Worm (Caenorhabditis elegans) whole organism, late embryonic: Measurements from ENCODE around the gene dnj-25.

Source experiments
- K09A11.1 ChIP-seq: sonication (generic microtip); optimal IDR thresholded peaks from 2 replicates; lab custom pipeline; 2017; ENCODE audit warnings: antibody characterized with exemption, mild to moderate bottlenecking, missing genetic modification characterization, missing compliant biosample characterization; ENCODE audit not compliant: insufficient read depth
- T23F11.4 ChIP-seq: fragments of 200-800 bp; sonication (Bioruptor generic); optimal IDR thresholded peaks from 2 replicates; lab custom pipeline; 2018; ENCODE audit warnings: mild to moderate bottlenecking, missing genetic modification characterization, missing compliant biosample characterization
- Y22D7AL.16 ChIP-seq: sonication (generic microtip); optimal IDR thresholded peaks from 2 replicates; lab custom pipeline; 2016; ENCODE audit warnings: missing genetic modification characterization, missing compliant biosample characterization
- ama-1 ChIP-seq: fragments of 150-350 bp; optimal IDR thresholded peaks from 2 replicates; lab custom pipeline; 2014
- ceh-18 ChIP-seq: sonication (generic microtip); optimal IDR thresholded peaks from 2 replicates; lab custom pipeline; 2016; ENCODE audit warnings: missing genetic modification characterization, missing compliant biosample characterization
- ceh-2 ChIP-seq: sonication (generic microtip); optimal IDR thresholded peaks from 2 replicates; lab custom pipeline; 2016; ENCODE audit warnings: missing genotype, missing genetic modification characterization, missing compliant biosample characterization
- ceh-24 ChIP-seq: sonication (generic microtip); optimal IDR thresholded peaks from 2 replicates; lab custom pipeline; 2016; ENCODE audit warnings: mild to moderate bottlenecking, missing genetic modification characterization, missing compliant biosample characterization
- ceh-30 ChIP-seq: fragments of 150-350 bp; optimal IDR thresholded peaks from 2 replicates; lab custom pipeline; 2014; ENCODE audit warnings: missing biosample characterization, missing genetic modification characterization
- ceh-31 ChIP-seq: sonication (generic microtip); optimal IDR thresholded peaks from 2 replicates; lab custom pipeline; 2016; ENCODE audit warnings: missing genetic modification characterization, missing compliant biosample characterization
- ceh-34 ChIP-seq: sonication (generic microtip); optimal IDR thresholded peaks from 2 replicates; lab custom pipeline; 2016; ENCODE audit warnings: mild to moderate bottlenecking, missing genetic modification characterization, missing compliant biosample characterization
- ceh-45 ChIP-seq: fragments of 200-800 bp; sonication (Bioruptor generic); IDR thresholded peaks from 2 replicates; pipeline ENCODE4 v1.3.6; 2022; ENCODE audit warnings: missing genetic modification reagents, missing genetic modification characterization, missing compliant biosample characterization
- che-1 ChIP-seq: sonication (generic microtip); optimal IDR thresholded peaks from 2 replicates; lab custom pipeline; 2016; ENCODE audit warnings: mild to moderate bottlenecking, missing genetic modification characterization, missing compliant biosample characterization
- dmd-4 ChIP-seq: sonication (generic microtip); optimal IDR thresholded peaks from 2 replicates; lab custom pipeline; 2016; ENCODE audit warnings: borderline replicate concordance, missing genetic modification characterization, missing compliant biosample characterization
- dve-1 ChIP-seq: sonication (generic microtip); optimal IDR thresholded peaks from 2 replicates; lab custom pipeline; 2017; ENCODE audit warnings: antibody characterized with exemption, mild to moderate bottlenecking, missing genetic modification characterization, missing compliant biosample characterization
- elt-2 ChIP-seq: sonication (generic microtip); optimal IDR thresholded peaks from 2 replicates; lab custom pipeline; 2016; ENCODE audit warnings: missing genetic modification reagents, missing genetic modification characterization, missing compliant biosample characterization
- ets-4 ChIP-seq: sonication (generic microtip); optimal IDR thresholded peaks from 2 replicates; lab custom pipeline; 2016; ENCODE audit warnings: missing genetic modification characterization, missing compliant biosample characterization
- eyg-1 ChIP-seq: sonication (generic microtip); optimal IDR thresholded peaks from 2 replicates; lab custom pipeline; 2016; ENCODE audit warnings: missing genotype, missing genetic modification characterization, missing compliant biosample characterization
- fax-1 ChIP-seq: sonication (generic microtip); optimal IDR thresholded peaks from 2 replicates; lab custom pipeline; 2016; ENCODE audit warnings: missing genotype, missing genetic modification characterization, missing compliant biosample characterization
- fkh-10 ChIP-seq: fragments of 150-350 bp; optimal IDR thresholded peaks from 2 replicates; lab custom pipeline; 2014; ENCODE audit warnings: missing biosample characterization, missing genetic modification reagents, missing genetic modification characterization
- fkh-6 ChIP-seq: sonication (generic microtip); optimal IDR thresholded peaks from 2 replicates; lab custom pipeline; 2016; ENCODE audit warnings: missing genetic modification characterization, missing compliant biosample characterization
- gmeb-2 ChIP-seq: sonication (generic microtip); optimal IDR thresholded peaks from 2 replicates; lab custom pipeline; 2016; ENCODE audit warnings: missing genetic modification characterization, inconsistent platforms, missing compliant biosample characterization
- hlh-13 ChIP-seq: fragments of 200-800 bp; sonication (Bioruptor generic); optimal IDR thresholded peaks from 2 replicates; lab custom pipeline; 2018; ENCODE audit warnings: mild to moderate bottlenecking, missing genetic modification characterization, missing compliant biosample characterization
- hlh-15 ChIP-seq: sonication (generic microtip); optimal IDR thresholded peaks from 2 replicates; lab custom pipeline; 2016; ENCODE audit warnings: missing genetic modification characterization, missing compliant biosample characterization
- hlh-30 ChIP-seq: sonication (generic microtip); optimal IDR thresholded peaks from 2 replicates; lab custom pipeline; 2017; ENCODE audit warnings: antibody characterized with exemption, missing genetic modification characterization, missing compliant biosample characterization; ENCODE audit not compliant: insufficient read depth
- hlh-6 ChIP-seq: sonication (generic microtip); optimal IDR thresholded peaks from 2 replicates; lab custom pipeline; 2016; ENCODE audit warnings: missing genotype, missing genetic modification characterization, missing compliant biosample characterization
- lim-6 ChIP-seq: sonication (generic microtip); optimal IDR thresholded peaks from 2 replicates; lab custom pipeline; 2016; ENCODE audit warnings: missing genetic modification characterization, missing compliant biosample characterization
- lin-11 ChIP-seq: fragments of 200-800 bp; sonication (Bioruptor generic); optimal IDR thresholded peaks from 2 replicates; lab custom pipeline; 2018; ENCODE audit warnings: mild to moderate bottlenecking, missing genetic modification characterization, missing compliant biosample characterization
- madf-2 ChIP-seq: sonication (generic microtip); optimal IDR thresholded peaks from 2 replicates; lab custom pipeline; 2017; ENCODE audit warnings: missing genetic modification characterization, missing compliant biosample characterization
- nfya-1 ChIP-seq: sonication (generic microtip); optimal IDR thresholded peaks from 2 replicates; lab custom pipeline; 2017; ENCODE audit warnings: missing genetic modification characterization, mild to moderate bottlenecking, missing compliant biosample characterization, antibody characterized with exemption, moderate library complexity
- nhr-11 ChIP-seq: fragments of 150-350 bp; optimal IDR thresholded peaks from 2 replicates; lab custom pipeline; 2014; ENCODE audit warnings: missing biosample characterization, missing genetic modification characterization
- npax-4 ChIP-seq: sonication (generic microtip); optimal IDR thresholded peaks from 2 replicates; lab custom pipeline; 2016; ENCODE audit warnings: missing genetic modification characterization, missing compliant biosample characterization
- odd-2 ChIP-seq: sonication (generic microtip); optimal IDR thresholded peaks from 2 replicates; lab custom pipeline; 2017; ENCODE audit warnings: antibody characterized with exemption, mild to moderate bottlenecking, missing genetic modification characterization, missing compliant biosample characterization
- pat-9 ChIP-seq: fragments of 200-800 bp; sonication (Bioruptor generic); optimal IDR thresholded peaks from 2 replicates; lab custom pipeline; 2018; ENCODE audit warnings: mild to moderate bottlenecking, missing genetic modification characterization, moderate library complexity, missing compliant biosample characterization
- pha-2 ChIP-seq: sonication (generic microtip); optimal IDR thresholded peaks from 2 replicates; lab custom pipeline; 2017; ENCODE audit warnings: mild to moderate bottlenecking, missing genetic modification characterization, missing compliant biosample characterization
- pha-4 ChIP-seq: fragments of 150-350 bp; optimal IDR thresholded peaks from 2 replicates; lab custom pipeline; 2018; ENCODE audit warnings: missing biosample characterization, missing genetic modification reagents, missing genetic modification characterization
- pqm-1 ChIP-seq: sonication (generic microtip); optimal IDR thresholded peaks from 2 replicates; lab custom pipeline; 2016; ENCODE audit warnings: missing genetic modification characterization, missing compliant biosample characterization
- ref-2 ChIP-seq: sonication (generic microtip); optimal IDR thresholded peaks from 2 replicates; lab custom pipeline; 2016; ENCODE audit warnings: missing genetic modification characterization, missing compliant biosample characterization
- rnt-1 ChIP-seq: sonication (generic microtip); optimal IDR thresholded peaks from 2 replicates; lab custom pipeline; 2016; ENCODE audit warnings: missing genetic modification characterization, missing compliant biosample characterization
- sox-4 ChIP-seq: sonication (generic microtip); optimal IDR thresholded peaks from 2 replicates; lab custom pipeline; 2017; ENCODE audit warnings: mild to moderate bottlenecking, missing genetic modification characterization, inconsistent platforms, missing compliant biosample characterization
- syd-9 ChIP-seq: sonication (generic microtip); optimal IDR thresholded peaks from 2 replicates; lab custom pipeline; 2016; ENCODE audit warnings: mild to moderate bottlenecking, missing genetic modification characterization, moderate library complexity, missing compliant biosample characterization
- unc-42 ChIP-seq: sonication (generic microtip); optimal IDR thresholded peaks from 2 replicates; lab custom pipeline; 2016; ENCODE audit warnings: missing genotype, missing genetic modification characterization, missing compliant biosample characterization
- unc-55 ChIP-seq: sonication (generic microtip); optimal IDR thresholded peaks from 2 replicates; lab custom pipeline; 2017; ENCODE audit warnings: missing biosample characterization, missing genetic modification reagents, missing genetic modification characterization

Gene dnj-25

DNA sequence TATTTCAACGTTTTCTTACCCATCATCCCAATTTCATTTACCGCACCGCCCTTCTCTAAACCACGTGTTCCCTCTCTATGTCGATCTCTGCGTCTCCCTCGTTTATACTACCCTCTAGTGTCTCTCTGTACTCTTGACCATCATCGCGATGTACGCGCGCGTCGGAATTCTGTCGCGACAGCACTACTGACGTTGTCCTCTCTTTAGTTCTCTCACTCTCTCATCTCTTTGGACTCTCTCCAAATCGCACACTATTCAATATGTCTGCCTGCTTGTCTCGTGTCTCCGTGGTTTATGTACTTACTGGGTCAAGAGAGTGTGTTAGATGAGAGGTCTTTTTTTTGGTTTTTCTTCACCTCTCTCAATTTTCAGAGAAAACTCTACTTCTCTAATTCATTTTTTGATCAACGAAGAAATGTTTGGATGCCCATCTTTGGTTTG is 34.1 kb upstream of the dnj-25 start (continued):
- TF ChIP-seq dve-1 (peak; percentile 59), syd-9 (tag; lab: Kevin White, UChicago) (peak; percentile 40), ceh-2 (tag; lab: Kevin White, UChicago) (no peak), dmd-4 (no peak), madf-2 (tag; lab: Kevin White, UChicago) (peak; percentile 80), ceh-18 (peak; percentile 95), eyg-1 (tag; lab: Kevin White, UChicago) (no peak), fkh-6 (no peak), ceh-45 (no peak), pha-4 (tag; lab: Kevin White, UChicago) (peak; percentile 100), rnt-1 (tag; lab: Kevin White, UChicago) (peak; percentile 83), lin-11 (tag; lab: Kevin White, UChicago) (no peak), ets-4 (tag; lab: Kevin White, UChicago) (peak; percentile 44), ceh-31 (tag; lab: Kevin White, UChicago) (peak; percentile 94), lim-6 (tag; lab: Kevin White, UChicago) (no peak), sox-4 (tag; lab: Kevin White, UChicago) (no peak), pqm-1 (tag; lab: Kevin White, UChicago) (peak; percentile 78), unc-42 (tag; lab: Kevin White, UChicago) (peak; percentile 98), elt-2 (tag; lab: Kevin White, UChicago) (peak; percentile 27), ceh-30 (tag; lab: Kevin White, UChicago) (no peak), fax-1 (tag; lab: Kevin White, UChicago) (no peak), ceh-24 (tag; lab: Kevin White, UChicago) (no peak), K09A11.1 (tag; lab: Kevin White, UChicago) (peak; percentile 40), hlh-13 (no peak), che-1 (tag; lab: Kevin White, UChicago) (no peak), odd-2 (tag; lab: Kevin White, UChicago) (no peak), pha-2 (tag; lab: Kevin White, UChicago) (peak; percentile 27), T23F11.4 (GFP tag; lab: Kevin White, UChicago) (no peak), ref-2 (tag; lab: Kevin White, UChicago) (peak; percentile 73), gmeb-2 (tag; lab: Kevin White, UChicago) (peak; percentile 11), pat-9 (tag; lab: Kevin White, UChicago) (no peak), nhr-11 (tag; lab: Kevin White, UChicago) (no peak), unc-55 (GFP tag; lab: Kevin White, UChicago) (peak; percentile 94), hlh-30 (tag; lab: Kevin White, UChicago) (peak; percentile 98), fkh-10 (no peak), npax-4 (tag; lab: Kevin White, UChicago) (no peak), ceh-34 (tag; lab: Kevin White, UChicago) (peak; percentile 73)

DNA sequence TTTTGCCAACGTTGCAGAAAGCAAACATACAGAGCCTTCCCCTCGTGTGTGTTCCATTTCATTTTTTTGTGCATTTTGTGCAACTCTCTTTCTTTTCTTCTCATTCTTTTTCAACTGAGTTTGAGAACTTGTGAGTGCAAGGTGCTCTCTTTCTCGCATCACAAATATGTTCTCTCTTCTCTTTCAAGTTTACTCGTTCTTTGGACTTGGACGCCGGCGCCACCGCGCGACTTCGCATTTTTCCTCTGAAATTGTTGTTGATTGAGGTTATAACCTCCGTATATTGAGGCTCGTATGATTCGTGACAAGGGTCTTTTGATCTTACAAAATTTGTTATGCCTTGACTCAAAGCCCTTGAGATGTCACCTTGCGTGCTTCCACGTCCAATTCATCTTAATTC is 32.6 kb upstream of the dnj-25 start:
- TF ChIP-seq Y22D7AL.16 = no peak
- no peak for TF ChIP-seq dmd-4
- TF ChIP-seq, all 69 proteins: peak for 0

DNA sequence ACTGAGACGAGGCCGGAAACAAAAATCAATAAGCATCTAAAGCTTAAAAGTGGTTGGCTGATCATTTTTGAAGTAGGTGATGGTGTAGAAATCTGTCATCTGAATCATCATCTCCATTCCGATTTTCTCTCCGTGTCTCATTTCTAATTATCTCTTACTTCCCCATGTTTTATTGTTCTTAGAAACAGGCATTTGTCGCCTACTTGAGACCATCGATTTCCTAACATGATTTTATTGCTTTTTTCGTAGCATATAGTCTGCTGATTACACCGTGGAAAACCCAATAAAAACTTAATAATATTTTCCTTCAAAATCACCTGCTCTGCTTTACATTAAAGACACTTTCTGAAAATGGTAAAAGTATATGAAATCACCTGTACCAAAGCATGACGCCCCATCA is 31.1 kb upstream of the dnj-25 start, which contains the start of gene F38A6.4:
TSS of gene F38A6.4 (minus strand) at position 101 of the 400 bp plus-strand sequence.
- no peak for TF ChIP-seq K09A11.1 (tag; lab: Kevin White, UChicago)
- no peak for TF ChIP-seq unc-42 (tag; lab: Kevin White, UChicago)
- no peak for TF ChIP-seq hlh-15 (tag; lab: Kevin White, UChicago)
- TF ChIP-seq odd-2 (tag; lab: Kevin White, UChicago) = no peak
- TF ChIP-seq hlh-6 = no peak
- no peak for TF ChIP-seq ama-1
- TF ChIP-seq nfya-1 (tag; lab: Kevin White, UChicago) = no peak
